Fruit fly (Drosophila melanogaster) whole organism, embryonic: ENCODE data around the gene CG10747.

Experiments
- Atf3 ChIP-seq: fragments of 200-800 bp; sonication (Bioruptor generic); optimal IDR thresholded peaks from 3 replicates; lab custom pipeline; 2016; ENCODE audit warnings: missing biosample characterization, missing genetic modification characterization
- C15 ChIP-seq: fragments of 200-800 bp; sonication (Bioruptor generic); IDR thresholded peaks from 3 replicates; pipeline ENCODE4 v1.3.6; 2022; ENCODE audit warnings: missing biosample characterization, missing genetic modification characterization
- CG1024 ChIP-seq: fragments of 200-800 bp; sonication (Bioruptor generic); IDR thresholded peaks from 2 replicates; pipeline ENCODE4 v1.3.6; 2022; ENCODE audit warnings: missing biosample characterization, missing genetic modification characterization
- CG11247 ChIP-seq: fragments of 200-800 bp; sonication (Bioruptor generic); IDR thresholded peaks from 2 replicates; pipeline ENCODE4 v1.3.6; 2022; ENCODE audit warnings: missing biosample characterization, missing genetic modification characterization
- CG11456 ChIP-seq: fragments of 200-800 bp; sonication (Bioruptor generic); IDR thresholded peaks from 3 replicates; pipeline ENCODE4 v1.3.6; 2022; ENCODE audit warnings: missing biosample characterization, missing genetic modification characterization
- CG12071 ChIP-seq: fragments of 200-800 bp; sonication (Bioruptor generic); optimal IDR thresholded peaks from 3 replicates; lab custom pipeline; 2018; ENCODE audit warnings: missing biosample characterization, mild to moderate bottlenecking, missing genetic modification characterization
- CG12155 ChIP-seq: fragments of 200-800 bp; sonication (Bioruptor generic); optimal IDR thresholded peaks from 3 replicates; lab custom pipeline; 2016; ENCODE audit warnings: missing biosample characterization, missing genetic modification characterization
- CG13894 ChIP-seq: fragments of 200-800 bp; sonication (Bioruptor generic); optimal IDR thresholded peaks from 3 replicates; lab custom pipeline; 2018; ENCODE audit warnings: missing biosample characterization, mild to moderate bottlenecking, missing genetic modification characterization, moderate library complexity
- CG14441 ChIP-seq: fragments of 200-800 bp; sonication (Bioruptor generic); IDR thresholded peaks from 2 replicates; pipeline ENCODE4 v1.3.6; 2022; ENCODE audit warnings: missing biosample characterization, missing genetic modification characterization
- CG15011 ChIP-seq: fragments of 200-800 bp; sonication (Bioruptor generic); optimal IDR thresholded peaks from 3 replicates; lab custom pipeline; 2018; ENCODE audit warnings: missing biosample characterization, mild to moderate bottlenecking, missing genetic modification characterization
- CG16779 ChIP-seq: fragments of 200-800 bp; sonication (Bioruptor generic); IDR thresholded peaks from 2 replicates; pipeline ENCODE4 v1.3.6; 2022; ENCODE audit warnings: missing biosample characterization, missing genetic modification characterization
- CG17385 ChIP-seq: fragments of 200-800 bp; sonication (Bioruptor generic); optimal IDR thresholded peaks from 3 replicates; lab custom pipeline; 2018; ENCODE audit warnings: missing biosample characterization, mild to moderate bottlenecking, missing genetic modification characterization
- CG17802 ChIP-seq: fragments of 200-800 bp; sonication (Bioruptor generic); optimal IDR thresholded peaks from 2 replicates; lab custom pipeline; 2018; ENCODE audit warnings: missing biosample characterization, mild to moderate bottlenecking, missing genetic modification characterization, moderate library complexity
- CG18476 ChIP-seq: fragments of 200-800 bp; sonication (Bioruptor generic); optimal IDR thresholded peaks from 2 replicates; lab custom pipeline; 2016; ENCODE audit warnings: missing biosample characterization, mild to moderate bottlenecking, missing genetic modification characterization
- CG30431 ChIP-seq: fragments of 200-800 bp; sonication (Bioruptor generic); optimal IDR thresholded peaks from 2 replicates; lab custom pipeline; 2017; ENCODE audit warnings: missing biosample characterization, missing genetic modification characterization
- CG31224 ChIP-seq: fragments of 200-800 bp; sonication (Bioruptor generic); IDR thresholded peaks from 2 replicates; pipeline ENCODE4 v1.3.6; 2022; ENCODE audit warnings: missing biosample characterization, missing genetic modification characterization
- CG32532 ChIP-seq: fragments of 200-800 bp; sonication (Bioruptor generic); IDR thresholded peaks from 2 replicates; pipeline ENCODE4 v1.3.6; 2022; ENCODE audit warnings: missing biosample characterization, missing genetic modification characterization
- CG4404 ChIP-seq: fragments of 200-800 bp; sonication (Bioruptor generic); IDR thresholded peaks from 2 replicates; pipeline ENCODE4 v1.3.6; 2022; ENCODE audit warnings: missing biosample characterization, missing genetic modification characterization
- CG4854 ChIP-seq: fragments of 200-800 bp; sonication (Bioruptor generic); optimal IDR thresholded peaks from 2 replicates; lab custom pipeline; 2016; ENCODE audit warnings: missing biosample characterization, missing genetic modification characterization, inconsistent platforms
- CG7928 ChIP-seq: fragments of 200-800 bp; sonication (Bioruptor generic); optimal IDR thresholded peaks from 2 replicates; lab custom pipeline; 2017; ENCODE audit warnings: missing biosample characterization, mild to moderate bottlenecking, missing genetic modification characterization
- CG8089 ChIP-seq: fragments of 200-800 bp; sonication (Bioruptor generic); optimal IDR thresholded peaks from 3 replicates; lab custom pipeline; 2016; ENCODE audit warnings: missing biosample characterization, missing genetic modification characterization
- CG9727 ChIP-seq: fragments of 200-800 bp; sonication (Bioruptor generic); optimal IDR thresholded peaks from 3 replicates; lab custom pipeline; 2017; ENCODE audit warnings: missing biosample characterization, mild to moderate bottlenecking, missing genetic modification characterization
- Doc2 ChIP-seq: fragments of 200-800 bp; sonication (Bioruptor generic); IDR thresholded peaks from 2 replicates; pipeline ENCODE4 v1.3.6; 2022; ENCODE audit warnings: missing biosample characterization, missing genetic modification characterization
- Ets97D ChIP-seq: fragments of 200-800 bp; sonication (Bioruptor generic); optimal IDR thresholded peaks from 3 replicates; lab custom pipeline; 2016; ENCODE audit warnings: missing biosample characterization, missing genetic modification characterization
- Gug ChIP-seq: fragments of 200-800 bp; sonication (Bioruptor generic); IDR thresholded peaks from 4 replicates; pipeline ENCODE4 v1.3.6; 2022; ENCODE audit warnings: missing biosample characterization, missing genetic modification characterization
- HmgD ChIP-seq: fragments of 200-800 bp; sonication (Bioruptor generic); optimal IDR thresholded peaks from 3 replicates; lab custom pipeline; 2016; ENCODE audit warnings: missing biosample characterization, missing genetic modification characterization
- Nf-YA ChIP-seq: fragments of 200-800 bp; sonication (Bioruptor generic); IDR thresholded peaks from 2 replicates; pipeline ENCODE4 v1.3.6; 2022; ENCODE audit warnings: missing biosample characterization, missing genetic modification characterization
- Nf-YB ChIP-seq: fragments of 200-800 bp; sonication (Bioruptor generic); optimal IDR thresholded peaks from 3 replicates; lab custom pipeline; 2019; ENCODE audit warnings: missing biosample characterization, mild to moderate bottlenecking, missing genetic modification characterization, moderate library complexity
- Oaz ChIP-seq: fragments of 200-800 bp; sonication (Bioruptor generic); IDR thresholded peaks from 2 replicates; pipeline ENCODE4 v1.3.6; 2022; ENCODE audit warnings: missing biosample characterization, missing genetic modification characterization
- Vsx1 ChIP-seq: fragments of 200-800 bp; sonication (Bioruptor generic); optimal IDR thresholded peaks from 2 replicates; lab custom pipeline; 2017; ENCODE audit warnings: missing biosample characterization, mild to moderate bottlenecking, missing genetic modification characterization, missing genetic modification reagents
- YL-1 ChIP-seq: fragments of 200-800 bp; sonication (Bioruptor generic); optimal IDR thresholded peaks from 3 replicates; lab custom pipeline; 2017; ENCODE audit warnings: missing biosample characterization, mild to moderate bottlenecking, missing genetic modification characterization
- aop ChIP-seq: fragments of 200-800 bp; sonication (Bioruptor generic); IDR thresholded peaks from 2 replicates; pipeline ENCODE4 v1.3.6; 2022; ENCODE audit warnings: missing biosample characterization, missing genetic modification characterization
- bsh ChIP-seq, 2 experiments: fragments of 200-800 bp; sonication (Bioruptor generic); optimal IDR thresholded peaks; 2 replicates each; lab custom pipeline; 2017 to 2018; ENCODE audit warnings: mild to moderate bottlenecking in 2 of 2, missing biosample characterization in 2 of 2, missing genetic modification characterization in 2 of 2, moderate library complexity in 1 of 2
- chif ChIP-seq, 2 experiments: fragments of 200-800 bp; sonication (Bioruptor generic); optimal IDR thresholded peaks; 3 replicates each; lab custom pipeline; 2016; ENCODE audit warnings: missing biosample characterization in 2 of 2, missing genetic modification characterization in 2 of 2
- dan ChIP-seq: fragments of 200-800 bp; sonication (Bioruptor generic); IDR thresholded peaks from 2 replicates; pipeline ENCODE4 v1.3.6; 2022; ENCODE audit warnings: missing biosample characterization, missing genetic modification characterization
- disco-r ChIP-seq: fragments of 200-800 bp; sonication (Bioruptor generic); optimal IDR thresholded peaks from 2 replicates; lab custom pipeline; 2016; ENCODE audit warnings: missing biosample characterization, missing genetic modification characterization
- dmrt11E ChIP-seq: fragments of 200-800 bp; sonication (Bioruptor generic); optimal IDR thresholded peaks from 3 replicates; lab custom pipeline; 2018; ENCODE audit warnings: missing biosample characterization, mild to moderate bottlenecking, missing genetic modification characterization, moderate library complexity
- dmrt99B ChIP-seq: fragments of 200-800 bp; sonication (Bioruptor generic); optimal IDR thresholded peaks from 2 replicates; lab custom pipeline; 2018; ENCODE audit warnings: missing biosample characterization, mild to moderate bottlenecking, missing genetic modification characterization, moderate library complexity
- dpn ChIP-seq, 2 experiments: fragments of 200-800 bp; sonication (Bioruptor generic); optimal IDR thresholded peaks; 3 replicates each; lab custom pipeline; 2016; ENCODE audit warnings: missing biosample characterization in 2 of 2, missing genetic modification characterization in 2 of 2
- ham ChIP-seq: fragments of 200-800 bp; sonication (Bioruptor generic); IDR thresholded peaks from 2 replicates; pipeline ENCODE4 v1.3.6; 2022; ENCODE audit warnings: missing biosample characterization, missing genetic modification characterization
- org-1 ChIP-seq: fragments of 200-800 bp; sonication (Bioruptor generic); optimal IDR thresholded peaks from 2 replicates; lab custom pipeline; 2017; ENCODE audit warnings: missing biosample characterization, missing genetic modification characterization
- pho ChIP-seq: fragments of 200-800 bp; sonication (Bioruptor generic); optimal IDR thresholded peaks from 2 replicates; lab custom pipeline; 2016; ENCODE audit warnings: missing biosample characterization, missing genetic modification characterization
- pita ChIP-seq: fragments of 200-800 bp; sonication (Bioruptor generic); optimal IDR thresholded peaks from 2 replicates; lab custom pipeline; 2017; ENCODE audit warnings: missing biosample characterization, mild to moderate bottlenecking, missing genetic modification characterization
- scrt ChIP-seq: fragments of 200-800 bp; sonication (Bioruptor generic); optimal IDR thresholded peaks from 2 replicates; lab custom pipeline; 2018; ENCODE audit warnings: missing biosample characterization, mild to moderate bottlenecking, missing genetic modification characterization, moderate library complexity
- sd ChIP-seq: fragments of 200-800 bp; sonication (Bioruptor generic); optimal IDR thresholded peaks from 3 replicates; lab custom pipeline; 2018; ENCODE audit warnings: missing biosample characterization, mild to moderate bottlenecking, missing genetic modification characterization, moderate library complexity
- sens ChIP-seq: fragments of 200-800 bp; sonication (Bioruptor generic); peaks from one replicate; lab custom pipeline; 2016; ENCODE audit warnings: missing biosample characterization, missing genetic modification characterization
- sens-2 ChIP-seq: fragments of 200-800 bp; sonication (Bioruptor generic); IDR thresholded peaks from 2 replicates; pipeline ENCODE4 v1.3.6; 2022; ENCODE audit warnings: missing biosample characterization, missing genetic modification characterization
- slbo ChIP-seq: fragments of 200-800 bp; sonication (Bioruptor generic); IDR thresholded peaks from 2 replicates; pipeline ENCODE4 v1.3.6; 2022; ENCODE audit warnings: missing biosample characterization, missing genetic modification characterization
- ssp ChIP-seq: fragments of 200-800 bp; sonication (Bioruptor generic); IDR thresholded peaks from 2 replicates; pipeline ENCODE4 v1.3.6; 2022; ENCODE audit warnings: missing biosample characterization, missing genetic modification characterization
- toy ChIP-seq: fragments of 200-800 bp; sonication (Bioruptor generic); IDR thresholded peaks from 2 replicates; pipeline ENCODE4 v1.3.6; 2022; ENCODE audit warnings: missing biosample characterization, missing genetic modification characterization
- zen2 ChIP-seq: fragments of 200-800 bp; sonication (Bioruptor generic); IDR thresholded peaks from 3 replicates; pipeline ENCODE4 v1.3.6; 2022; ENCODE audit warnings: missing biosample characterization, missing genetic modification characterization; ENCODE audit not compliant: partially characterized antibody

The CG10747 gene

DNA sequence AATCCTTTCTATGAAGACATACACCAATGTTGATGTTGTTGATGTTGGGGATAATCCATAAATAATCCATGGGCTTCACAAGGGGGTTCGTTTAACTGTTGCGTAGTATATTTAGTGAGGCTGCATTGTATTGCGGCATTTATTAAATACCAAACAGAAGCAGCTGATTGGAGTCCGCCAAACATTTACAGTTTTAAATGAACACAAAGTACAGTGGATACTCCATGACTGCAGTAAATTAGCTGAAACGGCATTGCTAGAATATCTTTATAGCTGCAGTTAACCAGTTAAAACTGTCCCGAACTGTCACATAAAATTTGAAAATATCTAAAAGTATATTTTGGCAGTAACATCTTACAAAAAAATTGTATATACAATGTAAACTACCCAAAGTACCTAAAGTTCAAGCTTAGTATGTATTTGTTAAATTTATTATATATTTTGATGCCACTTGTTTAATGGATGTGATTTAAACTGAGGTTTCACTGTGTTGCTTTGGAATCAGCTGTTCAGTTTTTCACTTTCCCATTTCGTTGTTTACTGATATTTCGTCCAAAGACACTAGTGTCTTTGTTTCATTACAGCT, at the start of gene CG10747, which contains the start of gene Pyroxd1:
TSS of gene CG10747 (minus strand) at position 255 of the 586 bp plus-strand sequence.
TSS of gene Pyroxd1 (plus strand) at position 342 of the 586 bp plus-strand sequence.
- TF ChIP-seq zen2 (no peak), dmrt11E (peak; percentile 93), ham (peak; percentile 87), Nf-YA (peak; percentile 91), CG18476 (GFP tag; lab: Kevin White, UChicago) (peak; percentile 94), ssp (peak; percentile 86), chif (GFP tag; optimal IDR thresholded peaks at IDR 0.05; lab: Kevin White, UChicago) (peak; percentile 91 to 96), toy (GFP tag; lab: Robert Waterston, UW) (peak; percentile 84), pita (GFP tag; lab: Kevin White, UChicago) (no peak), C15 (GFP tag; lab: Robert Waterston, UW) (peak; percentile 92), sens (peak; percentile 99), sens-2 (GFP tag; lab: Robert Waterston, UW) (peak; percentile 81), CG8089 (GFP tag; lab: Kevin White, UChicago) (peak; percentile 87), CG11456 (GFP tag; lab: Robert Waterston, UW) (peak; percentile 95), pho (GFP tag; lab: Kevin White, UChicago) (peak; percentile 97), dpn (GFP tag; optimal IDR thresholded peaks at IDR 0.05; lab: Kevin White, UChicago) (peak; percentile 97 to 98), Atf3 (peak; percentile 87), dmrt99B (tag; lab: Kevin White, UChicago) (peak; percentile 97), disco-r (GFP tag; lab: Kevin White, UChicago) (peak; percentile 91), dan (peak; percentile 85), CG32532 (peak; percentile 96), CG9727 (GFP tag; lab: Kevin White, UChicago) (peak; percentile 97), sd (peak; percentile 95), CG11247 (GFP tag; lab: Robert Waterston, UW) (peak; percentile 96), scrt (peak; percentile 91), CG31224 (GFP tag; lab: Robert Waterston, UW) (peak; percentile 89), Nf-YB (GFP tag; lab: Kevin White, UChicago) (peak; percentile 86), CG7928 (GFP tag; lab: Kevin White, UChicago) (peak; percentile 76), CG4404 (GFP tag; lab: Robert Waterston, UW) (peak; percentile 96), HmgD (GFP tag; lab: Kevin White, UChicago) (peak; percentile 89), Gug (GFP tag; lab: Robert Waterston, UW) (peak; percentile 97), CG17802 (peak; percentile 69), CG4854 (GFP tag; lab: Kevin White, UChicago) (peak; percentile 94), CG15011 (GFP tag; lab: Kevin White, UChicago) (peak; percentile 93), CG12155 (GFP tag; lab: Kevin White, UChicago) (peak; percentile 96), CG17385 (peak; percentile 94), slbo (GFP tag; lab: Robert Waterston, UW) (peak; percentile 98), CG30431 (GFP tag; lab: Kevin White, UChicago) (peak; percentile 94), CG1024 (GFP tag; lab: Robert Waterston, UW) (peak; percentile 54; the same call in 1 of the 2 replicates), YL-1 (GFP tag; lab: Kevin White, UChicago) (peak; percentile 96), CG16779 (peak; percentile 67; the same call in 1 of the 2 replicates), org-1 (GFP tag; lab: Kevin White, UChicago) (peak; percentile 92), aop (GFP tag; lab: Robert Waterston, UW) (peak; percentile 33; the same call in 1 of the 2 replicates), Ets97D (GFP tag; lab: Kevin White, UChicago) (peak; percentile 87), Oaz (GFP tag; lab: Robert Waterston, UW) (peak; percentile 89), CG13894 (peak; percentile 95), Doc2 (GFP tag; lab: Robert Waterston, UW) (peak; percentile 86), bsh (GFP tag; optimal IDR thresholded peaks at IDR 0.05; lab: Kevin White, UChicago) (peak; percentile 95 to 96), CG14441 (peak; percentile 95), Vsx1 (peak; percentile 97), CG12071 (GFP tag; lab: Kevin White, UChicago) (peak; percentile 90)
